Worm (Caenorhabditis elegans): ENCODE results near the gene T07H3.8.
A peak's percentile ranks its signal among the peaks of the same experiment; 100 is the strongest.

The T07H3.8 gene

DNA sequence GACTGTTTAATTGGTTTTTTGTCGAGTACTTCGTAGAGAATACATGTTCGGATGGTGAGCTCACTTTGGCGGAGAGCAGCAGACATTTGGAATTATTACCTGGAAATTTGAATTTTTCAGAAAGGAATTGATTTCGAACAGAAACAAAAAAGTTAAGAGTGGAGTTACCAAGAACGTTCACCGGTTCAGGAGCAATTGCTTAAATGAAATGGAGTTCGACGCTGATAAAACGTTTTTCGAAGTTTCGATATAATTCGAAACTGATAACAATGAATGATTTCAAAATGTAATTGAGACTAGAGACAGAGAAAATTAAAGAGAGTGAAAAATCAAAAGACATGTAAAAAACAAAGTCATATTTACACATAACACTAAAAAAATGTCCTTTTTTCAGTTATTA is 24.2 kb downstream of the T07H3.8 start, which contains the start of gene fbxa-163:
Gene fbxa-163 (minus strand): TSS at position 101 of the 400 bp plus-strand sequence.
- TF ChIP-seq elt-2 (tag; optimal IDR thresholded peaks at IDR 0.05) (peak; percentile 5), fos-1 (tag; optimal IDR thresholded peaks at IDR 0.05) (no peak), elt-1 (tag; optimal IDR thresholded peaks at IDR 0.05) (no peak), mml-1 (tag; optimal IDR thresholded peaks at IDR 0.05) (no peak), nhr-43 (tag; optimal IDR thresholded peaks at IDR 0.05; ENCODE audit: poor library complexity, severe bottlenecking) (no peak), daf-12 (tag; optimal IDR thresholded peaks at IDR 0.05) (no peak)

- TF ChIP-seq pha-4 (tag; optimal IDR thresholded peaks at IDR 0.05) (peak; percentile 11), daf-12 (tag; optimal IDR thresholded peaks at IDR 0.05) (no peak), elt-2 (tag; optimal IDR thresholded peaks at IDR 0.05) (peak; percentile 32), ztf-4 (tag; optimal IDR thresholded peaks at IDR 0.05) (no peak)
Observed at ce11 chrII:1613972-1614371, 27.6 kb downstream of the T07H3.8 start, which contains the start of gene fbxa-164. fbxa-164 (minus strand) TSS chrII:1614072.

DNA sequence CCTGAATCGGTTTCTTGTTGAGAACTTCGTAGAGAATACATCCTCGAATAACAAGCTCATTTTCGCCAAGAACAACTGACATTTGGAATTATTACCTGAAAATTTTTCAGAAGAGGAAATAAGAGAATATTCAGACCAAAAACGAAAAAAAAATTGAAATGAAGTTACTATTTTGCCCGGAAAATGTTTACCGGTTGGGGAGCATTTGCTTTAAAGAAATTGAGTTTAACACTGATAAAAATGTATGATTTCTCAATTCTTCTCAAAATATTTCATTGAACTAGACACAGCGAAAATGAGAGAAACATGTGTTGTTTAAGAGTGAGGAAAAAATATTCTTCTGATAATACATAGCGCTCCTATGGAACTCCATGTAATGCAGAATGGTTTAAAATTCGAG is 30.0 kb downstream of the T07H3.8 start, which contains the start of gene fbxa-165:
Gene fbxa-165 (minus strand): TSS at position 101 of the 400 bp plus-strand sequence.
- TF ChIP-seq pha-4 (tag; optimal IDR thresholded peaks at IDR 0.05) = no peak

- TF ChIP-seq nhr-25 (tag; optimal IDR thresholded peaks at IDR 0.05) (no peak), ceh-28 (tag; optimal IDR thresholded peaks at IDR 0.05) (no peak), daf-12 (tag; optimal IDR thresholded peaks at IDR 0.05) (no peak), ceh-82 (tag; optimal IDR thresholded peaks at IDR 0.05) (no peak), fkh-10 (GFP tag; optimal IDR thresholded peaks at IDR 0.05) (no peak), nhr-43 (tag; optimal IDR thresholded peaks at IDR 0.05; ENCODE audit: poor library complexity, severe bottlenecking) (no peak)
Observed at ce11 chrII:1618948-1619347, 32.5 kb downstream of the T07H3.8 start, which contains the start of gene fbxa-166. fbxa-166 (minus strand) TSS chrII:1619048.

ce11 chrII:1621180-1621579 is 34.8 kb downstream of the T07H3.8 start, which contains the start of gene fbxa-158:
fbxa-158 (minus strand) TSS chrII:1621280.
- no peak for TF ChIP-seq aly-2 (tag; optimal IDR thresholded peaks at IDR 0.05)
- TF ChIP-seq nhr-11 (tag; optimal IDR thresholded peaks at IDR 0.05) = no peak
- no peak for TF ChIP-seq unc-39 (tag; optimal IDR thresholded peaks at IDR 0.05)
- no peak for TF ChIP-seq ztf-11 (tag; optimal IDR thresholded peaks at IDR 0.05)
- TF ChIP-seq nhr-237 (tag; optimal IDR thresholded peaks at IDR 0.05) = no peak
- TF ChIP-seq nhr-43 (tag; optimal IDR thresholded peaks at IDR 0.05; ENCODE audit: poor library complexity, severe bottlenecking) = no peak
- no peak for TF ChIP-seq ceh-9 (tag; optimal IDR thresholded peaks at IDR 0.05)
- TF ChIP-seq unc-62 (GFP tag; optimal IDR thresholded peaks at IDR 0.05) = no peak
- TF ChIP-seq egl-5 (tag; optimal IDR thresholded peaks at IDR 0.05) = no peak
- TF ChIP-seq ceh-16 (tag; optimal IDR thresholded peaks at IDR 0.05) = no peak
- TF ChIP-seq mml-1 (tag; optimal IDR thresholded peaks at IDR 0.05) = no peak

DNA sequence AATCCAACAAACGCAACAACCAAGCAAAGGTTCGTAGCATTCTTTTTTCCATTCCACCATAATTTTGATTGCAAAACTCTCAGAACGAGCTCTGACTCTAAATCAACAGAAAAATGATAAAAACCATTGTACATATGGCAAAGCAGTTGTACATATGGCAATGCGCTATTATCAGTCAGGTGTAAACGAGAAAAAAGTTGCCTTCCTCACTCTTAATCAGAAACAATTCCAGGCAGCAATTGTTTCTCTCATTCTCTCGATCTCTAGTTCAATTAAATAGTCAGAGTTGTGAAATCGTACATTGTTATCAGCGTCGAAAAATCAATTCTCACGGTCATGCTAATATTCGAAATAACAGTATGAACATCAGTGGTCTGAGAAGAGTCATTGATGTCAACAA is 35.4 kb downstream of the T07H3.8 start:
- TF ChIP-seq nhr-237 (tag; optimal IDR thresholded peaks at IDR 0.05) = no peak
- no peak for TF ChIP-seq nhr-12 (tag; optimal IDR thresholded peaks at IDR 0.05)
- no peak for TF ChIP-seq nhr-76 (tag; optimal IDR thresholded peaks at IDR 0.05)
- TF ChIP-seq nhr-67 (tag; optimal IDR thresholded peaks at IDR 0.05) = no peak
- TF ChIP-seq nhr-11 (tag; optimal IDR thresholded peaks at IDR 0.05) = no peak
- TF ChIP-seq pha-4 (tag; optimal IDR thresholded peaks at IDR 0.05) = peak; percentile 65
- no peak for TF ChIP-seq fos-1 (tag; optimal IDR thresholded peaks at IDR 0.05)
- peak; percentile 84 for TF ChIP-seq pqm-1 (tag; optimal IDR thresholded peaks at IDR 0.05)
- peak; percentile 67 for TF ChIP-seq jun-1 (tag; optimal IDR thresholded peaks at IDR 0.05)
- no peak for TF ChIP-seq lin-39 (tag; optimal IDR thresholded peaks at IDR 0.05)
- no peak for TF ChIP-seq eor-1 (tag; optimal IDR thresholded peaks at IDR 0.05)
- peak; percentile 93 for TF ChIP-seq elt-2 (tag; optimal IDR thresholded peaks at IDR 0.05)
- no peak for TF ChIP-seq mdl-1 (tag; optimal IDR thresholded peaks at IDR 0.05)
- TF ChIP-seq nhr-23 (tag; optimal IDR thresholded peaks at IDR 0.05) = no peak
- TF ChIP-seq zag-1 (tag; optimal IDR thresholded peaks at IDR 0.05) = no peak
- no peak for TF ChIP-seq ZK546.5 (tag; optimal IDR thresholded peaks at IDR 0.05)

Data from whole organism, L3 larva.